Worm (Caenorhabditis elegans): Measurements from ENCODE around the gene C31B8.12.

- TF ChIP-seq Y67H2A.10 (GFP tag; conservative IDR thresholded peaks at IDR 0.05) = no peak
- no peak for TF ChIP-seq xnd-1 (tag; optimal IDR thresholded peaks at IDR 0.05)
- TF ChIP-seq ztf-18 (tag; optimal IDR thresholded peaks at IDR 0.05) = no peak
Observed at ce11 chrV:2909525-2909924, 17.9 kb downstream of the C31B8.12 start, which contains the start of gene zmp-3.

Data from whole organism, young adult.